Worm (Caenorhabditis elegans): ENCODE results near the gene M57.1.

The M57.1 gene

DNA sequence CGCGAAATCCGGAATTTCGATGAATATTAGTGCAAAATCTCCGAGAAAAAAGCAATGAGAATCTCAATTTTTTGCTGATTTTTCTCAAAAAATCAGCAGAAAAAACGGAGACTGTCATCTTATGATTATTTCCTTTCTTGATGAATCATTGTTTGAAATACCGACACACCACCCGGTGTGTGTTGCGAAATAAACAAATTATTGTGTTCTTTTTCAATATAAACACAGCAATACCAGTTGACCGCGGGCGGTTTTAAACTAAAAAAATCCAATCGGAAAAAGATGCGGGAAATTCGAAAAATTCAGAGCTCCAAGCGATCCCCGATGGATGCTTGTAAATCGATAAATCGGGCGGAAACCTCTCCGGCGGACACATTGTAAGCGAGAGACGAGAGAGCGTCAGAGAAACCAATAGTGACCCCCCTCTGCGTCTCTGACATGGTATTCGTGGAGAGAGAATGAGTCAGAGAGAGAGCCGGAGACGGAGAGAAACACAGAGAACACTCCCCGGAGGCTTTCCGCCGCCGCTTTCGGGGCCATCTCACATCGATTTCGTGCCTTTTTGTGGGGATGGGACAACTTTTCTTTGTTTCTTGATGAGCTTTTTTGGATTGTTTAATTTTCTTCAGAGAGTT is 16.7 kb upstream of the M57.1 start:
- TF ChIP-seq Y55F3AM.14 (GFP tag; optimal IDR thresholded peaks at IDR 0.05), result no peak
- peak; percentile 69 for TF ChIP-seq crh-2 (tag; optimal IDR thresholded peaks at IDR 0.05)
- peak; percentile 86 for TF ChIP-seq fos-1 (tag; optimal IDR thresholded peaks at IDR 0.05)
- TF ChIP-seq sma-9 (GFP tag; optimal IDR thresholded peaks at IDR 0.05), result no peak
- TF ChIP-seq sma-9 (tag; optimal IDR thresholded peaks at IDR 0.05), result no peak
- TF ChIP-seq ztf-11 (tag; optimal IDR thresholded peaks at IDR 0.05), result no peak
- no peak for TF ChIP-seq nhr-77 (tag; optimal IDR thresholded peaks at IDR 0.05)
- TF ChIP-seq mdl-1 (tag; optimal IDR thresholded peaks at IDR 0.05), result peak in 1 of 2 experiments; percentile 14
- TF ChIP-seq sma-3 (GFP tag; optimal IDR thresholded peaks at IDR 0.05), result no peak
- TF ChIP-seq ztf-1 (GFP tag; conservative IDR thresholded peaks at IDR 0.05), result no peak
- TF ChIP-seq unc-62 (GFP tag; optimal IDR thresholded peaks at IDR 0.05), result no peak
- peak; percentile 13 for TF ChIP-seq lin-13 (GFP tag; optimal IDR thresholded peaks at IDR 0.05)
- TF ChIP-seq mab-5 (tag; optimal IDR thresholded peaks at IDR 0.05), result no peak
- TF ChIP-seq F13H6.1 (tag; optimal IDR thresholded peaks at IDR 0.05), result peak; percentile 86
- no peak for TF ChIP-seq egl-27 (tag; optimal IDR thresholded peaks at IDR 0.05)
- no peak for TF ChIP-seq ceh-16 (tag; optimal IDR thresholded peaks at IDR 0.05)
- TF ChIP-seq zag-1 (tag; optimal IDR thresholded peaks at IDR 0.05), result peak; percentile 45
- no peak for TF ChIP-seq nhr-11 (tag; optimal IDR thresholded peaks at IDR 0.05)
- TF ChIP-seq nhr-10 (tag; optimal IDR thresholded peaks at IDR 0.05), result no peak
- no peak for TF ChIP-seq nhr-21 (tag; optimal IDR thresholded peaks at IDR 0.05)
- no peak for TF ChIP-seq skn-1 (tag; optimal IDR thresholded peaks at IDR 0.05)
- TF ChIP-seq blmp-1 (tag; optimal IDR thresholded peaks at IDR 0.05; ENCODE audit: insufficient read depth), result no peak
- no peak for TF ChIP-seq ceh-82 (tag; optimal IDR thresholded peaks at IDR 0.05)
- no peak for TF ChIP-seq lin-39 (tag; optimal IDR thresholded peaks at IDR 0.05)
- TF ChIP-seq elt-3 (tag; optimal IDR thresholded peaks at IDR 0.05), result no peak
- TF ChIP-seq peb-1 (tag; optimal IDR thresholded peaks at IDR 0.05), result no peak
- no peak for TF ChIP-seq ama-1 (optimal IDR thresholded peaks at IDR 0.05)
- TF ChIP-seq ztf-4 (tag; optimal IDR thresholded peaks at IDR 0.05), result no peak
- no peak for TF ChIP-seq sem-4 (tag; optimal IDR thresholded peaks at IDR 0.05)
- no peak for TF ChIP-seq gmeb-1 (tag; optimal IDR thresholded peaks at IDR 0.05)
- no peak for TF ChIP-seq nhr-23 (tag; optimal IDR thresholded peaks at IDR 0.05)
- TF ChIP-seq dmd-4 (tag; optimal IDR thresholded peaks at IDR 0.05), result no peak
- TF ChIP-seq unc-55 (GFP tag; optimal IDR thresholded peaks at IDR 0.05), result peak; percentile 83
- TF ChIP-seq ZK546.5 (tag; optimal IDR thresholded peaks at IDR 0.05), result no peak
- peak; percentile 22 for TF ChIP-seq snpc-4 (tag; optimal IDR thresholded peaks at IDR 0.05)
- TF ChIP-seq nhr-129 (tag; optimal IDR thresholded peaks at IDR 0.05), result peak; percentile 72
- no peak for TF ChIP-seq aly-2 (tag; optimal IDR thresholded peaks at IDR 0.05)
- TF ChIP-seq C34F6.9 (tag; optimal IDR thresholded peaks at IDR 0.05), result peak; percentile 78
- no peak for TF ChIP-seq nhr-237 (tag; optimal IDR thresholded peaks at IDR 0.05)
- peak; percentile 63 for TF ChIP-seq lin-11 (tag; optimal IDR thresholded peaks at IDR 0.05)
- no peak for TF ChIP-seq nhr-12 (tag; optimal IDR thresholded peaks at IDR 0.05)
- TF ChIP-seq alr-1 (tag; optimal IDR thresholded peaks at IDR 0.05), result no peak
- TF ChIP-seq lsy-2 (tag; optimal IDR thresholded peaks at IDR 0.05), result peak in 1 of 2 experiments; percentile 60
- no peak for TF ChIP-seq nhr-25 (tag; optimal IDR thresholded peaks at IDR 0.05)
- no peak for TF ChIP-seq mbf-1 (tag; optimal IDR thresholded peaks at IDR 0.05)
- no peak for TF ChIP-seq R02D3.7 (tag; optimal IDR thresholded peaks at IDR 0.05)
- TF ChIP-seq elt-1 (tag; optimal IDR thresholded peaks at IDR 0.05), result no peak
- no peak for TF ChIP-seq nhr-6 (tag; optimal IDR thresholded peaks at IDR 0.05)
- no peak for TF ChIP-seq unc-39 (tag; optimal IDR thresholded peaks at IDR 0.05)
